Worm (Caenorhabditis elegans): Measurements from ENCODE around the gene fbxc-15.

DNA sequence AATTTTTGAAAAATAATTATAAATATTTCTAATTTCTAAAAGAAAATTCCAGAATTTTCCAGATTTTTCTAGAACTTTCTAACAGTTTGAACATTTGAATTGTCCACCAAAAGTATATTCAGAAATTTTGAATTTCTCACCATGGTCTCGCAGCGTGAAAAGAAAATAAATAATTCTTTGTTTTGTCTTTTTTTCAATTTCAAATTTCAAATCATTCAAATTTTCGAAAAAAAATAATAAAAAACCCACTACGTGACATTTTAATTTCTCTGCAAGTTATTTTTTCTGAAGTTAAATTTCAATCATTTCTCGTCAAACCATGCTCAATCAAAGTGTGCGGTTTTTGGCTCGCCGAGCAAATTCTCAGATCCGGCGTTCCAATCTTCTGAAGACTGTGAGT lies 46.5 kb upstream of the fbxc-15 start, which contains the start of gene acs-15:
- TF ChIP-seq ets-7 (tag; optimal IDR thresholded peaks at IDR 0.05) (no peak), hmg-4 (GFP tag; optimal IDR thresholded peaks at IDR 0.05) (no peak), ama-1 (optimal IDR thresholded peaks at IDR 0.05) (no peak), tra-4 (tag; optimal IDR thresholded peaks at IDR 0.05) (no peak), hmbx-1 (tag; optimal IDR thresholded peaks at IDR 0.05) (no peak), tbx-37 (GFP tag; conservative IDR thresholded peaks at IDR 0.05) (no peak), flt-1 (GFP tag; IDR thresholded peaks at IDR 0.05) (no peak), F13C5.2 (tag; optimal IDR thresholded peaks at IDR 0.05) (no peak), ceh-36 (tag; optimal IDR thresholded peaks at IDR 0.05) (no peak), pes-1 (GFP tag; IDR thresholded peaks at IDR 0.05) (no peak)
